Fruit fly (Drosophila melanogaster) whole organism, embryonic: ENCODE results near the gene CG5541.

Experiments
- Abd-B ChIP-seq: fragments of 200-800 bp; sonication (Bioruptor generic); optimal IDR thresholded peaks from 2 replicates; lab custom pipeline; 2018; ENCODE audit warnings: missing biosample characterization, mild to moderate bottlenecking, missing genetic modification characterization, moderate library complexity
- Adf1 ChIP-seq: fragments of 200-800 bp; sonication (Bioruptor generic); IDR thresholded peaks from 2 replicates; pipeline ENCODE4 v1.3.6; 2022; ENCODE audit warnings: missing biosample characterization, missing genetic modification characterization
- CG10543 ChIP-seq: fragments of 200-800 bp; sonication (Bioruptor generic); optimal IDR thresholded peaks from 3 replicates; lab custom pipeline; 2017; ENCODE audit warnings: missing biosample characterization, mild to moderate bottlenecking, missing genetic modification characterization, moderate library complexity
- CG12391 ChIP-seq: fragments of 200-800 bp; sonication (Bioruptor generic); optimal IDR thresholded peaks from 3 replicates; lab custom pipeline; 2018; ENCODE audit warnings: missing biosample characterization, mild to moderate bottlenecking, missing genetic modification characterization, moderate library complexity
- CG12769 ChIP-seq: fragments of 200-800 bp; sonication (Bioruptor generic); optimal IDR thresholded peaks from 2 replicates; lab custom pipeline; 2019; ENCODE audit warnings: missing biosample characterization, mild to moderate bottlenecking, missing genetic modification characterization, moderate library complexity
- CG14014 ChIP-seq: fragments of 200-800 bp; sonication (Bioruptor generic); IDR thresholded peaks from 2 replicates; pipeline ENCODE4 v1.3.6; 2022; ENCODE audit warnings: missing biosample characterization, missing genetic modification characterization
- CG14667 ChIP-seq: fragments of 200-800 bp; sonication (Bioruptor generic); IDR thresholded peaks from 2 replicates; pipeline ENCODE4 v1.3.6; 2022; ENCODE audit warnings: missing biosample characterization, missing genetic modification characterization
- CG14965 ChIP-seq: fragments of 200-800 bp; sonication (Bioruptor generic); optimal IDR thresholded peaks from 2 replicates; lab custom pipeline; 2016; ENCODE audit warnings: missing biosample characterization, missing genetic modification characterization, borderline replicate concordance
- CG16815 ChIP-seq: fragments of 200-800 bp; sonication (Bioruptor generic); optimal IDR thresholded peaks from 3 replicates; lab custom pipeline; 2017; ENCODE audit warnings: missing biosample characterization, mild to moderate bottlenecking, missing genetic modification characterization
- CG17912 ChIP-seq: fragments of 200-800 bp; sonication (Bioruptor generic); optimal IDR thresholded peaks from 2 replicates; lab custom pipeline; 2018; ENCODE audit warnings: missing biosample characterization, mild to moderate bottlenecking, missing genetic modification characterization
- CG2120 ChIP-seq: fragments of 200-800 bp; sonication (Bioruptor generic); optimal IDR thresholded peaks from 3 replicates; lab custom pipeline; 2016; ENCODE audit warnings: missing biosample characterization, missing genetic modification characterization
- CG32767 ChIP-seq: fragments of 200-800 bp; sonication (Bioruptor generic); IDR thresholded peaks from 2 replicates; pipeline ENCODE4 v1.3.6; 2022; ENCODE audit warnings: missing biosample characterization, missing genetic modification characterization
- CG3281 ChIP-seq: fragments of 200-800 bp; sonication (Bioruptor generic); optimal IDR thresholded peaks from 3 replicates; lab custom pipeline; 2017; ENCODE audit warnings: missing biosample characterization, mild to moderate bottlenecking, missing genetic modification characterization
- CG43689 ChIP-seq: fragments of 200-800 bp; sonication (Bioruptor generic); IDR thresholded peaks from 2 replicates; pipeline ENCODE4 v1.3.6; 2022; ENCODE audit warnings: missing biosample characterization, missing genetic modification characterization
- CG4424 ChIP-seq: fragments of 200-800 bp; sonication (Bioruptor generic); optimal IDR thresholded peaks from 3 replicates; lab custom pipeline; 2016; ENCODE audit warnings: missing biosample characterization, missing genetic modification characterization
- CG6765 ChIP-seq: fragments of 200-800 bp; sonication (Bioruptor generic); optimal IDR thresholded peaks from 3 replicates; lab custom pipeline; 2017; ENCODE audit warnings: missing biosample characterization, mild to moderate bottlenecking, missing genetic modification characterization
- CG7372 ChIP-seq: fragments of 200-800 bp; sonication (Bioruptor generic); IDR thresholded peaks from 2 replicates; pipeline ENCODE4 v1.3.6; 2022; ENCODE audit warnings: missing biosample characterization, missing genetic modification characterization
- CG7556 ChIP-seq: fragments of 200-800 bp; sonication (Bioruptor generic); optimal IDR thresholded peaks from 2 replicates; lab custom pipeline; 2017; ENCODE audit warnings: missing biosample characterization, mild to moderate bottlenecking, missing genetic modification characterization
- CG8281 ChIP-seq: fragments of 200-800 bp; sonication (Bioruptor generic); optimal IDR thresholded peaks from 2 replicates; lab custom pipeline; 2018; ENCODE audit warnings: missing biosample characterization, mild to moderate bottlenecking, missing genetic modification characterization, moderate library complexity
- CTCF ChIP-seq: fragments of 200-800 bp; sonication (Bioruptor generic); optimal IDR thresholded peaks from 2 replicates; lab custom pipeline; 2017; ENCODE audit warnings: missing biosample characterization, mild to moderate bottlenecking, missing genetic modification characterization, moderate library complexity
- Chrac-16 ChIP-seq: fragments of 200-800 bp; sonication (Bioruptor generic); optimal IDR thresholded peaks from 3 replicates; lab custom pipeline; 2016; ENCODE audit warnings: missing biosample characterization, missing genetic modification characterization
- D19A ChIP-seq: fragments of 200-800 bp; optimal IDR thresholded peaks from 3 replicates; lab custom pipeline; 2019; ENCODE audit warnings: missing biosample characterization, mild to moderate bottlenecking, missing genetic modification characterization, moderate library complexity
- Dek ChIP-seq: fragments of 200-800 bp; sonication (Bioruptor generic); optimal IDR thresholded peaks from 3 replicates; lab custom pipeline; 2019; ENCODE audit warnings: missing biosample characterization, mild to moderate bottlenecking, missing genetic modification characterization, moderate library complexity
- Meics ChIP-seq: fragments of 200-800 bp; sonication (Bioruptor generic); optimal IDR thresholded peaks from 2 replicates; lab custom pipeline; 2017; ENCODE audit warnings: missing biosample characterization, mild to moderate bottlenecking, missing genetic modification characterization
- Mes4 ChIP-seq: fragments of 200-800 bp; sonication (Bioruptor generic); optimal IDR thresholded peaks from 2 replicates; lab custom pipeline; 2016; ENCODE audit warnings: missing biosample characterization, missing genetic modification characterization
- NFAT ChIP-seq: fragments of 200-800 bp; sonication (Bioruptor generic); IDR thresholded peaks from 2 replicates; pipeline ENCODE4 v1.3.6; 2022; ENCODE audit warnings: missing biosample characterization, missing genetic modification characterization
- Nf-YC ChIP-seq: fragments of 200-800 bp; optimal IDR thresholded peaks from 3 replicates; lab custom pipeline; 2019; ENCODE audit warnings: missing biosample characterization, mild to moderate bottlenecking, missing genetic modification characterization, moderate library complexity
- Spps ChIP-seq: fragments of 200-800 bp; sonication (Bioruptor generic); optimal IDR thresholded peaks from 2 replicates; lab custom pipeline; 2018; ENCODE audit warnings: missing biosample characterization, mild to moderate bottlenecking, missing genetic modification characterization
- Stat92E ChIP-seq, 3 experiments: fragments of >200 bp in 2 of 3; fragments of 200-800 bp in 1 of 3; sonication (Bioruptor generic) in 1 of 3; optimal IDR thresholded peaks; 2 replicates each; lab custom pipeline; 2017 to 2019; ENCODE audit warnings: missing biosample characterization in 3 of 3, missing genetic modification characterization in 3 of 3, mild to moderate bottlenecking in 1 of 3, moderate library complexity in 1 of 3
- TFAM ChIP-seq: fragments of 200-800 bp; sonication (Bioruptor generic); optimal IDR thresholded peaks from 2 replicates; lab custom pipeline; 2017; ENCODE audit warnings: missing biosample characterization, missing genetic modification characterization, inconsistent platforms
- chif ChIP-seq, 2 experiments: fragments of 200-800 bp; sonication (Bioruptor generic); optimal IDR thresholded peaks; 3 replicates each; lab custom pipeline; 2016; ENCODE audit warnings: missing biosample characterization in 2 of 2, missing genetic modification characterization in 2 of 2
- danr ChIP-seq: fragments of 200-800 bp; sonication (Bioruptor generic); IDR thresholded peaks from 2 replicates; pipeline ENCODE4 v1.3.6; 2022; ENCODE audit warnings: missing biosample characterization, missing genetic modification characterization
- dmrt99B ChIP-seq: fragments of 200-800 bp; sonication (Bioruptor generic); optimal IDR thresholded peaks from 2 replicates; lab custom pipeline; 2018; ENCODE audit warnings: missing biosample characterization, mild to moderate bottlenecking, missing genetic modification characterization, moderate library complexity
- ems ChIP-seq: fragments of 200-800 bp; sonication (Bioruptor generic); optimal IDR thresholded peaks from 3 replicates; lab custom pipeline; 2016; ENCODE audit warnings: missing biosample characterization, missing genetic modification characterization
- esg ChIP-seq: fragments of 200-800 bp; sonication (Bioruptor generic); conservative IDR thresholded peaks from 2 replicates; pipeline ENCODE4 v1.3.6; 2022; ENCODE audit warnings: missing biosample characterization, missing genetic modification characterization
- fd96Cb ChIP-seq: fragments of 200-800 bp; sonication (Bioruptor generic); optimal IDR thresholded peaks from 2 replicates; lab custom pipeline; 2018; ENCODE audit warnings: missing biosample characterization, mild to moderate bottlenecking, missing genetic modification characterization, moderate library complexity
- gsb-n ChIP-seq: fragments of 200-800 bp; sonication (Bioruptor generic); optimal IDR thresholded peaks from 3 replicates; lab custom pipeline; 2018; ENCODE audit warnings: missing biosample characterization, mild to moderate bottlenecking, missing genetic modification characterization
- ind ChIP-seq: fragments of 200-800 bp; sonication (Bioruptor generic); optimal IDR thresholded peaks from 3 replicates; lab custom pipeline; 2016; ENCODE audit warnings: missing biosample characterization, missing genetic modification characterization
- klu ChIP-seq: fragments of 200-800 bp; sonication (Bioruptor generic); IDR thresholded peaks from 2 replicates; pipeline ENCODE4 v1.3.6; 2022; ENCODE audit warnings: missing biosample characterization, missing genetic modification characterization
- nmo ChIP-seq: fragments of 200-800 bp; sonication (Bioruptor generic); optimal IDR thresholded peaks from 2 replicates; lab custom pipeline; 2018; ENCODE audit warnings: missing biosample characterization, mild to moderate bottlenecking, missing genetic modification characterization, moderate library complexity
- p53 ChIP-seq: fragments of 200-800 bp; sonication (Bioruptor generic); optimal IDR thresholded peaks from 2 replicates; lab custom pipeline; 2016; ENCODE audit warnings: missing biosample characterization, missing genetic modification characterization
- sim ChIP-seq: fragments of 200-800 bp; sonication (Bioruptor generic); IDR thresholded peaks from 2 replicates; pipeline ENCODE4 v1.3.6; 2022; ENCODE audit warnings: missing biosample characterization, missing genetic modification characterization
- sob ChIP-seq: fragments of 200-800 bp; sonication (Bioruptor generic); IDR thresholded peaks from 2 replicates; pipeline ENCODE4 v1.3.6; 2022; ENCODE audit warnings: missing biosample characterization, missing genetic modification characterization
- sr ChIP-seq: fragments of 200-800 bp; sonication (Bioruptor generic); IDR thresholded peaks from 3 replicates; pipeline ENCODE4 v1.3.6; 2022; ENCODE audit warnings: missing biosample characterization, missing genetic modification characterization
- tll ChIP-seq, 2 experiments: fragments of 200-800 bp in 1 of 2; fragments of >200 bp in 1 of 2; sonication (Bioruptor generic) in 1 of 2; optimal IDR thresholded peaks; 2 replicates each; lab custom pipeline; 2017 to 2019; ENCODE audit warnings: missing biosample characterization in 2 of 2, missing genetic modification characterization in 2 of 2, mild to moderate bottlenecking in 1 of 2, moderate library complexity in 1 of 2
- tx ChIP-seq: fragments of 200-800 bp; sonication (Bioruptor generic); optimal IDR thresholded peaks from 2 replicates; lab custom pipeline; 2016; ENCODE audit warnings: missing biosample characterization, missing genetic modification characterization
- vvl ChIP-seq: fragments of 200-800 bp; sonication (Bioruptor generic); IDR thresholded peaks from 2 replicates; pipeline ENCODE4 v1.3.6; 2022; ENCODE audit warnings: missing biosample characterization, missing genetic modification characterization

CG5541 gene

DNA sequence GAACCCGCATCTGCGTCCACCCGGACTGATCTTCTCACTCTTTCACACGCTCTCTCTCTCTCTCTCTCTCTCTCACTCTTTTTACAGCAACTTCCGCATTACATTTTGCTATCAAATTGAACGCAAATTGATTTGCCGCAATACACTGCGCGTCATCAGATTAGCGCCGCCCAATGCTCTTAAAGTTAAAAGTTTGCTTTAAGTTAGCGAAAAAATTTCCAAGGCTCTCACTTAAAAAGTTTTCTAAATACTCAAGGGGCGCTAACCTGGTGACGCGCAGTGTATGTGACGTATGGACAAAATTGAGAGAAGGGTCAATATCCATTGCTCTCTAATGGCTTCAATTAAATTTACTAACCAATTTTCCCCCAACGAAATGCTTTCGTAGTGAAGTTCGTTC lies 21.7 kb upstream of the CG5541 start (continued):
- TF ChIP-seq CTCF (GFP tag; lab: Kevin White, UChicago) (peak; percentile 49), gsb-n (tag; lab: Kevin White, UChicago) (peak; percentile 83), Spps (tag; lab: Kevin White, UChicago) (peak; percentile 70), sob (GFP tag; lab: Robert Waterston, UW) (peak; percentile 83), tll (GFP tag; optimal IDR thresholded peaks at IDR 0.05; lab: Kevin White, UChicago) (no peak), CG14014 (peak; percentile 80), Nf-YC (tag; lab: Kevin White, UChicago) (peak; percentile 67), Adf1 (GFP tag; lab: Robert Waterston, UW) (peak; percentile 40), p53 (GFP tag; lab: Kevin White, UChicago) (peak; percentile 71), CG43689 (GFP tag; lab: Robert Waterston, UW) (peak; percentile 66; the same call in 1 of the 2 replicates), Dek (peak; percentile 80), Mes4 (GFP tag; lab: Kevin White, UChicago) (peak; percentile 74)

DNA sequence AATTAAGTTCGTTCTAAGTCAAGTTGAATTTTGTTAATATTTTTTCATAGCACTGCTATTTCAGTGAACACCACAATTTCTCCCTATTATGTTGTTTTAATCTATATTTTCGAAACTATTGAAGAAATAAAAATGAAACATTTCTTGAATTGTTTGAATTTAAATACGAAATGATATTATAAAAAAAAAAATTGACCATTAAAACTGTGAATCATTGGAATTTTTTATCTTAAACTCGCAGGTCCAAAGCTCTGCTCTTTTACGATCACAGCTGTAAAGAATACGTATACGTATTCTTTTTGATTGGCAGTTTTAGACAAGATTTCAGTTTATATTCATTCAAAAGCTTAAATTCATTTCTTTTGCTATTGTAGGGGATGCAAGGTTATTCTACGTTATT lies 20.5 kb upstream of the CG5541 start:
- TF ChIP-seq D19A (tag; lab: Kevin White, UChicago): peak; percentile 24
- no peak for TF ChIP-seq tx

DNA sequence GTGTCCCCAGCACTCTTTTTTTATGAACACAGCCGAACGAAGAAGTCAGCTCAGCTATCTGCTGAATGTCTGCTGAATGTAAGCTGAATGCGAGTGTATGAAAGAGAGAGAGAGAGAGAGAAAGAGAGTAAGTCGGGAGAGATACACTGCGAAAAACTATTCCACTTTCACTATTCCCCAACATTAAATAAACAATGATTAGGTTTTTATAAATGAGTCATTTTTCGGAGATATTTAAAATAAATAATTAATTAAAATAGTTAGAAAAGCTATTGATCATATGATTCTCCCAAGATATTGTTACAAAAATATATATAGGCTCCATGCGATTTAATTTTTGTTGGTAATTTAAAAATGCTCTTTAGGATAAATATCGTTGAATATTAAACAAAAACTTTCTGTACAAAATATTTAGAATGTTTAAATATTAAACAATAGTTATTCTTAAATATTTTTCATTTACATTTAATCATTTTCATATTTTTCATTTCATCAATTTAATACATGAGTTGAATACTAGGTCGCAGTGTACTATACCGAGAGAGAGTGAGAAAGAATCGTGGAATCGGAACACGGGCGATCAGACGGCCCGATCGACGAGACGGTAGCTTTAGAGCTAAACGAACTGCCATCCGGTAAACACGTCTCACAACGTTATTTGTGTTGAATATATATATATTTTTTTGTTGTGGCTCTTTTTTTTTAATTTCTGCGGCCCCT lies 19.9 kb upstream of the CG5541 start, which contains the start of gene be:
Gene be, plus strand, starts transcription at position 611 of the 720 bp plus-strand sequence.
- TF ChIP-seq sim (GFP tag; lab: Robert Waterston, UW): 0 out of 2 replicates have a peak, but pooled peaks have one; percentile 21
- peak; percentile 14 for TF ChIP-seq CG2120 (GFP tag; lab: Kevin White, UChicago)
- peak; percentile 64 for TF ChIP-seq CG14014
- TF ChIP-seq CG3281: peak; percentile 55
- TF ChIP-seq CG17912 (GFP tag; lab: Kevin White, UChicago): no peak
- TF ChIP-seq dmrt99B (tag; lab: Kevin White, UChicago): peak; percentile 84
- TF ChIP-seq CG14667: peak; percentile 57
- TF ChIP-seq fd96Cb (tag; lab: Kevin White, UChicago): peak; percentile 81
- peak; percentile 29 for TF ChIP-seq ind (GFP tag; lab: Kevin White, UChicago)
- TF ChIP-seq CG16815 (GFP tag; lab: Kevin White, UChicago): peak; percentile 52
- TF ChIP-seq ems: no peak
- peak; percentile 51; the same call in 1 of the 2 replicates for TF ChIP-seq CG32767 (GFP tag; lab: Robert Waterston, UW)
- no peak for TF ChIP-seq CG14965
- peak; percentile 90 for TF ChIP-seq nmo
- TF ChIP-seq klu: peak; percentile 32; the same call in 1 of the 2 replicates
- peak; percentile 82 for TF ChIP-seq Meics (GFP tag; lab: Kevin White, UChicago)
- no peak for TF ChIP-seq chif (GFP tag; optimal IDR thresholded peaks at IDR 0.05; lab: Kevin White, UChicago)
- peak; percentile 26 for TF ChIP-seq CG6765 (GFP tag; lab: Kevin White, UChicago)
- TF ChIP-seq Stat92E (GFP tag; optimal IDR thresholded peaks at IDR 0.05; lab: Kevin White, UChicago): no peak
- peak; percentile 66 for TF ChIP-seq Abd-B (GFP tag; lab: Kevin White, UChicago)
- peak; percentile 88 for TF ChIP-seq CG12391 (tag; lab: Kevin White, UChicago)
- peak; percentile 89 for TF ChIP-seq CG7556 (GFP tag; lab: Kevin White, UChicago)
- TF ChIP-seq TFAM (GFP tag; lab: Kevin White, UChicago): no peak
- TF ChIP-seq sr (GFP tag; lab: Robert Waterston, UW): no peak
- peak; percentile 41 for TF ChIP-seq Chrac-16 (GFP tag; lab: Kevin White, UChicago)
- no peak for TF ChIP-seq NFAT (GFP tag; lab: Robert Waterston, UW)
- TF ChIP-seq vvl (GFP tag; lab: Robert Waterston, UW): peak; percentile 56
- peak; percentile 66 for TF ChIP-seq CG12769 (tag; lab: Kevin White, UChicago)
- TF ChIP-seq CG4424 (GFP tag; lab: Kevin White, UChicago): peak; percentile 50
- peak; percentile 15 for TF ChIP-seq CG8281 (tag; lab: Kevin White, UChicago)
- TF ChIP-seq esg (GFP tag; lab: Robert Waterston, UW): peak; percentile 47
- peak; percentile 54 for TF ChIP-seq CG10543 (GFP tag; lab: Kevin White, UChicago)
- no peak for TF ChIP-seq danr (GFP tag; lab: Robert Waterston, UW)
- TF ChIP-seq CG7372 (GFP tag; lab: Robert Waterston, UW): no peak; the same call in 1 of the 2 replicates
